Worm (Caenorhabditis elegans): ENCODE data around the gene del-1.

ce11 chrX:14296559-14296958 is 28.7 kb downstream of the del-1 start, which contains the start of gene madd-3:
- TF ChIP-seq dpl-1 (GFP tag; optimal IDR thresholded peaks at IDR 0.05) (no peak), mel-28 (tag; optimal IDR thresholded peaks at IDR 0.05; ENCODE audit: borderline replicate concordance) (no peak), Y79H2A.3 (GFP tag; conservative IDR thresholded peaks at IDR 0.05) (no peak), tlf-1 (GFP tag; optimal IDR thresholded peaks at IDR 0.05) (no peak), unc-62 (GFP tag; optimal IDR thresholded peaks at IDR 0.05) (no peak)

Data from whole organism, young adult.